Worm (Caenorhabditis elegans): ENCODE data around the gene F28F9.3.

Gene F28F9.3

ce11 chrIV:3873195-3873594 is 46.5 kb downstream of the F28F9.3 start:
- TF ChIP-seq mxl-1 (tag; optimal IDR thresholded peaks at IDR 0.05): no peak
- no peak for TF ChIP-seq nhr-90 (tag; optimal IDR thresholded peaks at IDR 0.05)
- TF ChIP-seq Y56A3A.18 (GFP tag; IDR thresholded peaks at IDR 0.05): no peak
- TF ChIP-seq zfh-2 (GFP tag; conservative IDR thresholded peaks at IDR 0.05): peak; percentile 50
- peak in 1 of 3 experiments; percentile 25 for TF ChIP-seq lin-35 (GFP tag; optimal IDR thresholded peaks at IDR 0.05)
- TF ChIP-seq somi-1 (GFP tag; optimal IDR thresholded peaks at IDR 0.05): no peak
- no peak for TF ChIP-seq him-1 (tag; optimal IDR thresholded peaks at IDR 0.05)

ce11 chrIV:3873706-3874105 is 47.0 kb downstream of the F28F9.3 start, which contains the start of gene F37C4.5:
F37C4.5 (minus strand) TSS chrIV:3873806.
- TF ChIP-seq lin-35 (GFP tag; optimal IDR thresholded peaks at IDR 0.05): no peak
- no peak for TF ChIP-seq lir-1 (GFP tag; conservative IDR thresholded peaks at IDR 0.05)
- no peak for TF ChIP-seq B0019.2 (GFP tag; conservative IDR thresholded peaks at IDR 0.05)
- no peak for TF ChIP-seq Y53F4B.3 (GFP tag; IDR thresholded peaks at IDR 0.05)
- no peak for TF ChIP-seq efl-1 (GFP tag; optimal IDR thresholded peaks at IDR 0.05)
- no peak for TF ChIP-seq let-526 (GFP tag; IDR thresholded peaks at IDR 0.05)
- TF ChIP-seq lin-26 (GFP tag; IDR thresholded peaks at IDR 0.05): no peak
- TF ChIP-seq dox-1 (GFP tag; IDR thresholded peaks at IDR 0.05): no peak
- no peak for TF ChIP-seq cebp-1 (GFP tag; IDR thresholded peaks at IDR 0.05)
- no peak for TF ChIP-seq cebp-1 (tag; optimal IDR thresholded peaks at IDR 0.05)
- no peak for TF ChIP-seq pbrm-1 (GFP tag; IDR thresholded peaks at IDR 0.05)
- TF ChIP-seq lin-54 (GFP tag; optimal IDR thresholded peaks at IDR 0.05): no peak
- TF ChIP-seq madf-8 (GFP tag; conservative IDR thresholded peaks at IDR 0.05): no peak
- TF ChIP-seq ceh-58 (GFP tag; IDR thresholded peaks at IDR 0.05): no peak
- TF ChIP-seq lag-1 (GFP tag; IDR thresholded peaks at IDR 0.05): no peak
- TF ChIP-seq ets-4 (GFP tag; optimal IDR thresholded peaks at IDR 0.05): no peak
- TF ChIP-seq nhr-27 (tag; optimal IDR thresholded peaks at IDR 0.05): no peak
- TF ChIP-seq attf-3 (GFP tag; conservative IDR thresholded peaks at IDR 0.05): no peak
- no peak for TF ChIP-seq F49E8.2 (tag; optimal IDR thresholded peaks at IDR 0.05; ENCODE audit: insufficient read depth)
- no peak for TF ChIP-seq ztf-28 (GFP tag; IDR thresholded peaks at IDR 0.05)
- no peak for TF ChIP-seq cebp-2 (GFP tag; IDR thresholded peaks at IDR 0.05)

- TF ChIP-seq ceh-27 (GFP tag; optimal IDR thresholded peaks at IDR 0.05) (peak; percentile 24), zim-3 (tag; optimal IDR thresholded peaks at IDR 0.05) (no peak), ama-1 (optimal IDR thresholded peaks at IDR 0.05) (peak; percentile 58), ama-1 (GFP tag; optimal IDR thresholded peaks at IDR 0.05) (no peak), F55B11.4 (tag; optimal IDR thresholded peaks at IDR 0.05; ENCODE audit: borderline replicate concordance, insufficient read depth) (no peak), Y53G8AR.9 (GFP tag; conservative IDR thresholded peaks at IDR 0.05) (no peak), zfh-2 (GFP tag; conservative IDR thresholded peaks at IDR 0.05) (0 out of 2 replicates have a peak, but pooled peaks have one; percentile 21), lin-40 (tag; optimal IDR thresholded peaks at IDR 0.05) (peak; percentile 42), dox-1 (GFP tag; IDR thresholded peaks at IDR 0.05) (peak; percentile 46; the same call in 1 of the 2 replicates), attf-5 (GFP tag; optimal IDR thresholded peaks at IDR 0.05) (peak; percentile 29), F57A8.1 (GFP tag; optimal IDR thresholded peaks at IDR 0.05) (no peak), K12H6.12 (tag; optimal IDR thresholded peaks at IDR 0.05) (peak; percentile 34), cebp-1 (GFP tag; IDR thresholded peaks at IDR 0.05) (peak; percentile 61; the same call in 1 of the 2 replicates), cebp-1 (tag; optimal IDR thresholded peaks at IDR 0.05) (peak; percentile 92), ceh-58 (GFP tag; IDR thresholded peaks at IDR 0.05) (no peak), nhr-80 (tag; optimal IDR thresholded peaks at IDR 0.05) (peak; percentile 40), mcd-1 (GFP tag; IDR thresholded peaks at IDR 0.05) (peak; percentile 30; the same call in 1 of the 2 replicates), K11D2.4 (GFP tag; IDR thresholded peaks at IDR 0.05) (0 out of 2 replicates have a peak, but pooled peaks have one; percentile 41), mel-28 (tag; optimal IDR thresholded peaks at IDR 0.05; ENCODE audit: borderline replicate concordance) (no peak), tbp1 (GFP tag; optimal IDR thresholded peaks at IDR 0.05) (peak; percentile 32)
Measured at ce11 chrIV:3874417-3874816, 47.7 kb downstream of the F28F9.3 start.
